Fruit fly (Drosophila melanogaster) whole organism, prepupa: Measurements from ENCODE around the gene sa.

Source experiments
- CG11294 ChIP-seq: fragments of 200-800 bp; sonication (Bioruptor generic); IDR thresholded peaks from 2 replicates; pipeline ENCODE4 v1.3.6; 2022; ENCODE audit warnings: missing biosample characterization, missing genetic modification characterization
- CG11902 ChIP-seq: fragments of 200-800 bp; sonication (Bioruptor generic); optimal IDR thresholded peaks from 3 replicates; lab custom pipeline; 2016; ENCODE audit warnings: missing biosample characterization, missing genetic modification characterization
- CG16779 ChIP-seq: fragments of 200-800 bp; sonication (Bioruptor generic); optimal IDR thresholded peaks from 3 replicates; lab custom pipeline; 2017; ENCODE audit warnings: missing biosample characterization, mild to moderate bottlenecking, missing genetic modification characterization
- CG9139 ChIP-seq: fragments of 200-800 bp; sonication (Bioruptor generic); optimal IDR thresholded peaks from 3 replicates; lab custom pipeline; 2017; ENCODE audit warnings: missing biosample characterization, mild to moderate bottlenecking, missing genetic modification characterization
- Eip75B ChIP-seq: fragments of 200-800 bp; sonication (Bioruptor generic); optimal IDR thresholded peaks from 3 replicates; lab custom pipeline; 2016; ENCODE audit warnings: missing biosample characterization, missing genetic modification characterization
- Ets96B ChIP-seq: fragments of 200-800 bp; optimal IDR thresholded peaks from 2 replicates; lab custom pipeline; 2019; ENCODE audit warnings: missing biosample characterization, mild to moderate bottlenecking, missing genetic modification characterization, moderate library complexity
- Gug ChIP-seq: fragments of 200-800 bp; sonication (Bioruptor generic); IDR thresholded peaks from 2 replicates; pipeline ENCODE4 v1.3.6; 2022; ENCODE audit warnings: missing biosample characterization, missing genetic modification characterization
- Lpt ChIP-seq: fragments of 200-800 bp; sonication (Bioruptor generic); optimal IDR thresholded peaks from 3 replicates; lab custom pipeline; 2016; ENCODE audit warnings: missing biosample characterization, missing genetic modification characterization
- Smox ChIP-seq: fragments of 200-800 bp; sonication (Bioruptor generic); optimal IDR thresholded peaks from 3 replicates; lab custom pipeline; 2016; ENCODE audit warnings: missing biosample characterization, missing genetic modification characterization
- acj6 ChIP-seq: fragments of 200-800 bp; sonication (Bioruptor generic); optimal IDR thresholded peaks from 3 replicates; lab custom pipeline; 2016; ENCODE audit warnings: missing biosample characterization, missing genetic modification characterization
- cyc ChIP-seq: fragments of 200-800 bp; sonication (Bioruptor generic); optimal IDR thresholded peaks from 3 replicates; lab custom pipeline; 2016; ENCODE audit warnings: missing biosample characterization, missing genetic modification characterization

- no peak for TF ChIP-seq cyc (GFP tag; lab: Kevin White, UChicago)
- no peak for TF ChIP-seq CG9139 (GFP tag; lab: Kevin White, UChicago)
- no peak for TF ChIP-seq CG11294 (GFP tag; lab: Robert Waterston, UW)
- no peak for TF ChIP-seq Ets96B (tag; lab: Kevin White, UChicago)
- TF ChIP-seq CG16779 (tag; lab: Kevin White, UChicago): no peak
- no peak for TF ChIP-seq Lpt (GFP tag; lab: Kevin White, UChicago)
- TF ChIP-seq Smox (GFP tag; lab: Kevin White, UChicago): no peak
- no peak for TF ChIP-seq Gug (GFP tag; lab: Robert Waterston, UW)
- TF ChIP-seq CG11902 (GFP tag; lab: Kevin White, UChicago): no peak
- TF ChIP-seq Eip75B (GFP tag; lab: Kevin White, UChicago): no peak
- TF ChIP-seq acj6: no peak
Measured at dm6 chr3L:21406638-21407037, at the start of gene sa.
